Fruit fly (Drosophila melanogaster) whole organism, prepupa: ENCODE results near the gene Mul1.

Experiments used
- CG31627 ChIP-seq: fragments of 200-800 bp; sonication (Bioruptor generic); optimal IDR thresholded peaks from 3 replicates; lab custom pipeline; 2016; ENCODE audit warnings: missing biosample characterization, missing genetic modification characterization
- Hr39 ChIP-seq: fragments of 200-800 bp; sonication (Bioruptor generic); optimal IDR thresholded peaks from 2 replicates; lab custom pipeline; 2016; ENCODE audit warnings: missing biosample characterization, missing genetic modification characterization
- Met ChIP-seq: fragments of 200-800 bp; sonication (Bioruptor generic); optimal IDR thresholded peaks from 3 replicates; lab custom pipeline; 2016; ENCODE audit warnings: missing biosample characterization, missing genetic modification characterization

- TF ChIP-seq Hr39 (GFP tag; lab: Kevin White, UChicago), result no peak
- no peak for TF ChIP-seq CG31627 (GFP tag; lab: Kevin White, UChicago)
- no peak for TF ChIP-seq Met (GFP tag; lab: Kevin White, UChicago)
These were observed 34.2 kb downstream of the Mul1 start for dm6 chr3L:4055438-4055962.
